Worm (Caenorhabditis elegans): Measurements from ENCODE around the gene T01G1.4.
A peak's percentile ranks its signal among the peaks of the same experiment; 100 is the strongest.

DNA sequence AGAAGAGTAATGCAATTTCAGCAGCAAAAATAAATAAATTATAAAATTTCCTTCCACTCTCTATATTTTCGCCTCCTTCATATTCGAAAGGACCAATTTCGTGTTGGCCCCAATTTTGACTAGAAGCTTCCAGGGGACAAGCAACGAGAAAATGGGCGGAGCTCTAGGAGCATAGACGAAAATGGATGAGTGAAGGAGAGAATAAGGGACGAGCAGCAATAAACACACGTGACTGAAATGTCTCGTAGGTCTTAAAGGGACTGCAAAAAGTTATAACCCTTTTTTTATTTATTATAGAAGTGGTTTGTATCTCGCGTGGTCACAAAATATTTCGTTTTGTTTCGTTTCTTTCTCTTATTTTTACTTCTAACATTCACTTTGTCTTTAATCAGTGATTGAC lies 11.6 kb downstream of the T01G1.4 start:
- no peak for TF ChIP-seq ama-1 (optimal IDR thresholded peaks at IDR 0.05)
- TF ChIP-seq hmg-11 (tag; optimal IDR thresholded peaks at IDR 0.05) = no peak
- no peak for TF ChIP-seq fos-1 (tag; optimal IDR thresholded peaks at IDR 0.05)
- no peak for TF ChIP-seq nhr-77 (tag; optimal IDR thresholded peaks at IDR 0.05)
- TF ChIP-seq aly-2 (tag; optimal IDR thresholded peaks at IDR 0.05) = no peak
- TF ChIP-seq nfya-1 (tag; optimal IDR thresholded peaks at IDR 0.05; ENCODE audit: insufficient read depth) = peak; percentile 41

Data from whole organism, L3 larva.